Worm (Caenorhabditis elegans) whole organism, L2 larva: ENCODE data around the gene wsp-1.

ENCODE experiments used
- C34F6.9 ChIP-seq: fragments of 150-350 bp; optimal IDR thresholded peaks from 2 replicates; lab custom pipeline; 2014; ENCODE audit warnings: missing biosample characterization, missing genetic modification characterization
- F13H6.1 ChIP-seq: sonication (generic microtip); optimal IDR thresholded peaks from 2 replicates; lab custom pipeline; 2016; ENCODE audit warnings: missing genetic modification characterization, missing compliant biosample characterization
- R02D3.7 ChIP-seq: fragments of 150-350 bp; optimal IDR thresholded peaks from 2 replicates; lab custom pipeline; 2014; ENCODE audit warnings: missing biosample characterization, missing genetic modification characterization
- ZK546.5 ChIP-seq: sonication (generic microtip); optimal IDR thresholded peaks from 2 replicates; lab custom pipeline; 2017; ENCODE audit warnings: missing biosample characterization, missing genetic modification characterization
- alr-1 ChIP-seq: fragments of 150-350 bp; optimal IDR thresholded peaks from 2 replicates; lab custom pipeline; 2014; ENCODE audit warnings: missing biosample characterization, missing genetic modification characterization
- aly-2 ChIP-seq: fragments of 150-350 bp; optimal IDR thresholded peaks from 2 replicates; lab custom pipeline; 2014; ENCODE audit warnings: missing biosample characterization, missing genetic modification characterization
- ama-1 ChIP-seq: fragments of 150-350 bp; optimal IDR thresholded peaks from 2 replicates; lab custom pipeline; 2018; ENCODE audit warnings: inconsistent platforms
- blmp-1 ChIP-seq: sonication (generic microtip); optimal IDR thresholded peaks from 2 replicates; lab custom pipeline; 2017; ENCODE audit warnings: missing genetic modification characterization, mild to moderate bottlenecking, missing compliant biosample characterization, antibody characterized with exemption, moderate library complexity; ENCODE audit not compliant: insufficient read depth
- fos-1 ChIP-seq: fragments of 150-350 bp; optimal IDR thresholded peaks from 2 replicates; lab custom pipeline; 2014; ENCODE audit warnings: missing biosample characterization, missing genetic modification characterization
- gmeb-1 ChIP-seq: fragments of 150-350 bp; optimal IDR thresholded peaks from 2 replicates; lab custom pipeline; 2014; ENCODE audit warnings: missing biosample characterization, missing genetic modification characterization
- lin-39 ChIP-seq: fragments of 150-350 bp; optimal IDR thresholded peaks from 2 replicates; lab custom pipeline; 2014; ENCODE audit warnings: missing biosample characterization, missing genetic modification reagents, missing genetic modification characterization
- lsy-2 ChIP-seq, 2 experiments: fragments of 150-350 bp in 1 of 2; sonication (generic microtip) in 1 of 2; optimal IDR thresholded peaks; 2 replicates each; lab custom pipeline; 2014 to 2017; ENCODE audit warnings: missing biosample characterization in 2 of 2, missing genetic modification characterization in 2 of 2
- mab-5 ChIP-seq: fragments of 150-350 bp; optimal IDR thresholded peaks from 2 replicates; lab custom pipeline; 2014; ENCODE audit warnings: missing biosample characterization, missing genetic modification characterization
- mbf-1 ChIP-seq: sonication (generic microtip); optimal IDR thresholded peaks from 2 replicates; lab custom pipeline; 2017; ENCODE audit warnings: missing biosample characterization, missing genetic modification characterization
- mdl-1 ChIP-seq, 2 experiments: fragments of 150-350 bp in 1 of 2; sonication (generic microtip) in 1 of 2; optimal IDR thresholded peaks; 2 replicates each; lab custom pipeline; 2017; ENCODE audit warnings: missing biosample characterization in 2 of 2, missing genetic modification characterization in 2 of 2
- nhr-10 ChIP-seq: sonication (generic microtip); optimal IDR thresholded peaks from 2 replicates; lab custom pipeline; 2017; ENCODE audit warnings: missing biosample characterization, missing genetic modification characterization
- nhr-11 ChIP-seq: fragments of 150-350 bp; optimal IDR thresholded peaks from 2 replicates; lab custom pipeline; 2014; ENCODE audit warnings: missing biosample characterization, missing genetic modification characterization
- nhr-129 ChIP-seq: fragments of 150-350 bp; optimal IDR thresholded peaks from 2 replicates; lab custom pipeline; 2014; ENCODE audit warnings: missing biosample characterization, missing genetic modification characterization
- nhr-21 ChIP-seq: fragments of 150-350 bp; optimal IDR thresholded peaks from 2 replicates; lab custom pipeline; 2014; ENCODE audit warnings: missing biosample characterization, missing genetic modification characterization
- nhr-237 ChIP-seq: fragments of 150-350 bp; optimal IDR thresholded peaks from 2 replicates; lab custom pipeline; 2014; ENCODE audit warnings: missing biosample characterization, missing genetic modification characterization
- nhr-25 ChIP-seq: fragments of 150-350 bp; sonication (generic microtip); optimal IDR thresholded peaks from 3 replicates; lab custom pipeline; 2014; ENCODE audit warnings: missing biosample characterization, missing genetic modification characterization
- nhr-6 ChIP-seq: fragments of 150-350 bp; optimal IDR thresholded peaks from 2 replicates; lab custom pipeline; 2014; ENCODE audit warnings: missing biosample characterization, missing genetic modification characterization
- nhr-77 ChIP-seq: fragments of 150-350 bp; optimal IDR thresholded peaks from 2 replicates; lab custom pipeline; 2014; ENCODE audit warnings: missing biosample characterization, missing genetic modification characterization
- sem-4 ChIP-seq: fragments of 150-350 bp; optimal IDR thresholded peaks from 2 replicates; lab custom pipeline; 2014; ENCODE audit warnings: missing biosample characterization, missing genetic modification reagents, missing genetic modification characterization
- skn-1 ChIP-seq: sonication (generic microtip); optimal IDR thresholded peaks from 2 replicates; lab custom pipeline; 2017; ENCODE audit warnings: missing biosample characterization, missing genetic modification characterization
- sma-9 ChIP-seq, 2 experiments: fragments of 150-350 bp in 1 of 2; sonication (generic microtip) in 1 of 2; optimal IDR thresholded peaks; 2 replicates each; lab custom pipeline; 2014 to 2016; ENCODE audit warnings: missing genetic modification characterization in 2 of 2, mild to moderate bottlenecking in 1 of 2, missing biosample characterization in 1 of 2, missing compliant biosample characterization in 1 of 2, missing genetic modification reagents in 1 of 2, moderate library complexity in 1 of 2
- snpc-4 ChIP-seq: fragments of 150-350 bp; optimal IDR thresholded peaks from 2 replicates; lab custom pipeline; 2014; ENCODE audit warnings: missing biosample characterization, missing genetic modification characterization
- unc-39 ChIP-seq: fragments of 150-350 bp; optimal IDR thresholded peaks from 2 replicates; lab custom pipeline; 2014; ENCODE audit warnings: missing biosample characterization, missing genetic modification characterization
- unc-62 ChIP-seq: fragments of 150-350 bp; optimal IDR thresholded peaks from 2 replicates; lab custom pipeline; 2014; ENCODE audit warnings: missing biosample characterization, missing genetic modification reagents, missing genetic modification characterization
- zag-1 ChIP-seq: fragments of 150-350 bp; optimal IDR thresholded peaks from 2 replicates; lab custom pipeline; 2014; ENCODE audit warnings: missing biosample characterization, missing genetic modification characterization
- ztf-1 ChIP-seq: fragments of 200-800 bp; sonication (Bioruptor generic); conservative IDR thresholded peaks from 2 replicates; pipeline ENCODE4 v1.3.6; 2022; ENCODE audit warnings: missing genetic modification characterization, missing compliant biosample characterization
- ztf-11 ChIP-seq: sonication (generic microtip); optimal IDR thresholded peaks from 2 replicates; lab custom pipeline; 2017; ENCODE audit warnings: missing biosample characterization, missing genetic modification characterization

wsp-1 gene

DNA sequence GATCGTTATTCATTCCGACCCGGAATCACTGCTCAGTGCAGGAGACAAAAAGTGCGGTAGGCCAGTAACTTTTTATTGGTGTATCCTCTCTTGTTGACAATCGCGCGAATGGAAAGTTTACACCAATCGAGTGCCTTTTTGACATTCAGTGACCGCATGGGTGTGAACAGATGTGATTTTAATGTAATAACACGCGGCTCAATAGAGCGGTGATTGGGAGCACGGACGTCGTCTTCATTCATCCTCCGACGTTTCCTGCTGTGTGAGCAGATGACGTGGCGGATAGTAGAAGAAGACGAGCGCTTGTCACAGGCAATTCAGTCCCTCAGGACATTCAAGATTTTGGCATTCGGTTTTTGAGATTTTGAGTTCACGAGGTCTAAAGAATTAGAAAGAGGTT lies 16.2 kb downstream of the wsp-1 start:
- TF ChIP-seq nhr-129 (tag; lab: Kevin White, UChicago) (no peak), nhr-10 (tag; lab: Kevin White, UChicago) (no peak), mbf-1 (tag; lab: Kevin White, UChicago) (no peak), unc-39 (tag; lab: Kevin White, UChicago) (no peak), F13H6.1 (tag; lab: Kevin White, UChicago) (no peak), nhr-21 (no peak), gmeb-1 (tag; lab: Kevin White, UChicago) (no peak), nhr-6 (tag; lab: Kevin White, UChicago) (no peak), mdl-1 (tag; optimal IDR thresholded peaks at IDR 0.05; lab: Kevin White, UChicago) (no peak), sem-4 (tag; lab: Kevin White, UChicago) (no peak), skn-1 (tag; lab: Kevin White, UChicago) (no peak), nhr-11 (tag; lab: Kevin White, UChicago) (no peak), nhr-77 (tag; lab: Kevin White, UChicago) (no peak), nhr-237 (no peak), sma-9 (GFP tag; optimal IDR thresholded peaks at IDR 0.05; lab: Kevin White, UChicago) (no peak), sma-9 (tag; optimal IDR thresholded peaks at IDR 0.05; lab: Kevin White, UChicago) (no peak), C34F6.9 (no peak), nhr-25 (tag; lab: Kevin White, UChicago) (no peak)

DNA sequence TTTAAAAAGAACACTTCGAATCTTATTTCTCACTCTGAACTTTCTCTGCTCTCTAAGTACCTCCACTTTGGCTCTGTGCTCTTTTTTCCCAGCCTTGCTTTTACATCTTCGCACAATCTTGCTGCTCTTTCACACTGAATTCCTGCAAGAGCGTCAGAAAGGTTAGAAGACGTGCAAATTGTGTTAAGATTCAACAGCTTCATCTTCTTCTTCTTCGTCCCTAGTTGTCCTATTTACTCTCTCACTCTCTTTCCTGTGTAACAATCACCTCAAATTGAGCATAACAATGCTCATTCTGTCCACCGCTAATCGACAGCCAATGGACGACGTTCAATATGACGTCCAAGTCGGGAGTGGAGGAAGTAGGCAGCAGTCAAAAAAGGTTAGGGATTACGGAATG lies 17.3 kb downstream of the wsp-1 start:
- TF ChIP-seq aly-2 (tag; lab: Kevin White, UChicago): no peak
- TF ChIP-seq gmeb-1 (tag; lab: Kevin White, UChicago): no peak
- no peak for TF ChIP-seq mdl-1 (tag; optimal IDR thresholded peaks at IDR 0.05; lab: Kevin White, UChicago)
- no peak for TF ChIP-seq snpc-4
- no peak for TF ChIP-seq sma-9 (GFP tag; optimal IDR thresholded peaks at IDR 0.05; lab: Kevin White, UChicago)
- TF ChIP-seq sma-9 (tag; optimal IDR thresholded peaks at IDR 0.05; lab: Kevin White, UChicago): no peak
- TF ChIP-seq mbf-1 (tag; lab: Kevin White, UChicago): no peak
- TF ChIP-seq ZK546.5 (tag; lab: Kevin White, UChicago): no peak
- no peak for TF ChIP-seq zag-1 (tag; lab: Kevin White, UChicago)
- TF ChIP-seq unc-62: no peak
- no peak for TF ChIP-seq mab-5 (tag; lab: Kevin White, UChicago)
- TF ChIP-seq R02D3.7 (tag; lab: Kevin White, UChicago): no peak
- no peak for TF ChIP-seq nhr-77 (tag; lab: Kevin White, UChicago)
- no peak for TF ChIP-seq ztf-11
- TF ChIP-seq sem-4 (tag; lab: Kevin White, UChicago): no peak
- no peak for TF ChIP-seq ama-1
- no peak for TF ChIP-seq lin-39 (tag; lab: Kevin White, UChicago)
- TF ChIP-seq nhr-11 (tag; lab: Kevin White, UChicago): no peak
- TF ChIP-seq lsy-2 (tag; optimal IDR thresholded peaks at IDR 0.05; lab: Kevin White, UChicago): no peak
- TF ChIP-seq alr-1 (tag; lab: Kevin White, UChicago): no peak

DNA sequence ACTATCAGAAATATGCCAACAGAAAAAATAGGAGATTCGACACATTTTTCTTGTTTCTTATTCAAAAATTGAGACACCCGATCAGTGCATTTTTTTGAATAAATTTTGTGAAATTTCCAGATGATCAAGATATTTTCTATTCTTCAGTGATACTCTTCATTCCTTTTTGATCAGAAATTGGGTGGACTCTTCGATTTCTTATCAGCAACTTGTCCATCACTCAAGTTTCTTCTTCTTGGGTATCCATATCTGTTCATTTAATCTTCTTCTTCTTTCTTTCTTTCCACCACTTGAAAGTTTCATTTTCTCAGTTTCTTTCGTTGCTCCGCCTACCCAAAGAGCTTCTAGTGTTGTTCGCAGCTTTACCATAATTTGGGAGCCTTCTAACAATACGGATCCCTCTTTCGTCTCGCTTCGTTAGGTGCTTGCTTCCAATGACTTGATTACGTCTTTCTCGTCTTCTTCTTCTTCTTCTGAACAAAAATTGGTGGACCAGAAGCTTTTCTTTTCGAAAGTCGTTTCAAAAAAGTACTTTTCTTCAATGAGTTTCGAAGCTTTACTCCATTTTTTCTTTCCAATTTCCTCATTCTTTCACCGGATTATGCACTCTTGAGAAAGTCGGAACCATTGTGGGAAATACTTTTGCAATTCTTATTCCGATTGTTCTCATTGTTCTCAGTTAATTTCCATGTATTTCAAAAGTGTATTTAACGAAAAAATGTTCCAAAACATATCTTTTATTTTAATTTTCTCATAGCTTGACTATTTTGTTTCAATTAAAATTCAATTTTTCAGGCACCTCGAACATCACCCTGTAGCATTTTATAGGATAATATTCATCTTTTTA lies 22.8 kb downstream of the wsp-1 start, which contains the start of gene pct-1:
pct-1 (plus strand) TSS at position 797 of the 847 bp plus-strand sequence.
- TF ChIP-seq F13H6.1 (tag; lab: Kevin White, UChicago) (no peak), mab-5 (tag; lab: Kevin White, UChicago) (no peak), sem-4 (tag; lab: Kevin White, UChicago) (no peak)

DNA sequence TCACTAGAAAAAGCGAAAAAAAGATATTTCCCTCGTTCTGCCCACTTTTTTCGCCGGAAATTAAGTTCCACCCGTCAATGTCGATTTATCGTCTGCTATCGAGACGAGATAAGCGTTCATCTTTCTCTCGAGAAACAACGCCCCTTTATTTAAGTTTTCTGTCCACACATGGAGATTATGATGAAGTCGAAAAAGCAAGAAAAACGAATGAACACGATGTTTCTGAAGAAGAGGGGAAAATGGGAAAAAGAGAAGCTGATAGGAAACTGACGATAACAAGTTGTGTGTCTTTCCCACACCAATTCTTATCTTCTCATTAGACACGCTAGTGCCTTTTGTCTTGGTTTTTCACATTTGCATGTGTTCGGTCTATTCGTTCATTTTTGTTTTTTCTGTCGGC lies 24.0 kb downstream of the wsp-1 start:
- TF ChIP-seq fos-1: peak; percentile 76
- TF ChIP-seq nhr-25 (tag; lab: Kevin White, UChicago): peak; percentile 6
- TF ChIP-seq blmp-1 (tag; lab: Kevin White, UChicago): peak; percentile 23
- TF ChIP-seq nhr-77 (tag; lab: Kevin White, UChicago): no peak

DNA sequence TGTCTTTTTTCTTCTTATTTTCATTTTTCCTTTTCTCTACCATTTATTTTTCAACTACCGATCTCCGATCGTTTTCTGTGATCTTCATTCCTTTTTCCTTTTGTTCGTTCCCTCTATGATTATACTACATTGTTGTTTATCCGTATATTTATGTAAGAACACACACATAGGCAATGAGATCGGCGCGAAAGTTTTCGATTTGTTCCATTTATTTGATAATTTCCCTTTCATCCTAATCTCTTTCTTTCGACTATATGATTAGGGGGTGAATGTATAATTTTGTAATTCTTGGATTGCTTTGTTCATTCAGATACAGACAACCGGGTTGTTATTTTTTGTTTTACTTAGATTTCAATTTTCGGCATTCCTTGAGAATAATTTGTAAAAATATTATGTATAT lies 25.1 kb downstream of the wsp-1 start:
- no peak for TF ChIP-seq ztf-1 (GFP tag; lab: Robert Waterston, UW)
